Fruit fly (Drosophila melanogaster): ENCODE results near the gene Thor.

DNA sequence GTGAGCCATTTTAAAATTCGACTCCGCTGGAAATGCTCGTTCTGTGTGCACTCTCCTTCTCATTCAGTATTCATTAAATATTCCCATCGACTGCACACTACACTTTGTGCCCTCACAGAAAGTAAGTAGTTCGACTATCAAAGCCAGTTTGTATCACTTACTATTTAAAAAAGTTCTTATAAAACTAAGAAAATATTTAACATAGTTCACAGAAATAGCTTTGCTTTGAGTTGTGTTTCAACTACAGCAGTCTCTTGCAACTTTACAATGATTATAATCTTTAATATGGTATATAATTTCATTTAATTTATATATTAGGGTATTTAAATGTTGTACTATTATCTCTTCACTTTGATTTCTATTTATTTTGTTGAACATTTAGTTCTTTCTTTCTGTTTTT is 38.7 kb upstream of the Thor start:
- TF ChIP-seq CG6272 (GFP tag; IDR thresholded peaks at IDR 0.05) (no peak), org-1 (GFP tag; optimal IDR thresholded peaks at IDR 0.05) (no peak), ato (GFP tag; IDR thresholded peaks at IDR 0.05; ENCODE audit: partially characterized antibody) (no peak), ssp (GFP tag; IDR thresholded peaks at IDR 0.05) (no peak)
